Worm (Caenorhabditis elegans): ENCODE data around the gene F46G11.4.
A peak's percentile ranks its signal among the peaks of the same experiment; 100 is the strongest.

Gene F46G11.4

DNA sequence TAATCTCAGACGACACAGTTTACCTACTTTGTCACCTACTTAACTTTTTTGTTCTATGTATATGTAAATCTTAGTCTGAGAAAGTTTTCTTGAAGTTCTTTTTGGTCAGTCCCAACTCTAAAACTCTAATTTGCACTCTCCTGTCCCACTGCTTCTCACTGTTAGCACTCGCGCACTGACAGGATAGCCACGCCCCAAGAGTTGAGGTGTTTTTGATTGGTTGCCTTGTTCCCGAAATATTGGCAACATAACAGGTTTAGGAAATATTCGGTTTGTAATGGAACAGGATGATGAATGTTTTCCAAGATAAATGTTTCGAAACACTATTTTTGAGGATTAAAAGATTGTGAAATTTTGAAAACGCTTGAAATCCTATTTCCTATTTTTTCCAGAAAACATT lies 18.5 kb upstream of the F46G11.4 start:
- TF ChIP-seq B0261.1 (tag; optimal IDR thresholded peaks at IDR 0.05) = no peak
- TF ChIP-seq nhr-27 (tag; optimal IDR thresholded peaks at IDR 0.05) = no peak
- no peak for TF ChIP-seq cebp-1 (GFP tag; IDR thresholded peaks at IDR 0.05)
- TF ChIP-seq cebp-1 (tag; optimal IDR thresholded peaks at IDR 0.05) = peak; percentile 11
- TF ChIP-seq zfh-2 (GFP tag; conservative IDR thresholded peaks at IDR 0.05) = no peak
- no peak for TF ChIP-seq chd-7 (tag; optimal IDR thresholded peaks at IDR 0.05)
- no peak for TF ChIP-seq ceh-58 (GFP tag; IDR thresholded peaks at IDR 0.05)

DNA sequence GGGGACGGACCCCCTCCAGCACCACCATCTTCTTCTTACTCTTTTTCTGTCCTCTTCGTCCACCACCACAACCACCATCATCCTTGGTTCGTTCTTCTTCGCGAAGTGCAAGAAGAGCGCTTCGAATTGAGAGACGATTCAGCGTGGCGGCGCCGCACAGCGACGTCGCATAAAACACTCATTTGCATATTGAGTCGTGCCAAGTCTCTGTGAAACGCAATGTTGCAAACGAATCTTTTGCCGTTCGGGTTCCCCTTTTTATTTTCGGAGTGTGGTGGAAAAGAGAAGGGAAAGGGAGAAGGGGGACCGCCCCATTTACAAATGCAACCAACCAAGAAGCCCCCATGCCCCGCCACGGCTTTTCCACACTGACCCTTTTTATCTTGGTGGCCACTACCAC lies 17.8 kb upstream of the F46G11.4 start:
- TF ChIP-seq bed-2 (GFP tag; IDR thresholded peaks at IDR 0.05) = 0 out of 2 replicates have a peak, but pooled peaks have one; percentile 23
- 0 out of 2 replicates have a peak, but pooled peaks have one; percentile 7 for TF ChIP-seq mcd-1 (GFP tag; IDR thresholded peaks at IDR 0.05)
- no peak for TF ChIP-seq ztf-6 (GFP tag; IDR thresholded peaks at IDR 0.05)
- peak; percentile 85 for TF ChIP-seq zfh-2 (GFP tag; conservative IDR thresholded peaks at IDR 0.05)
- TF ChIP-seq die-1 (tag; optimal IDR thresholded peaks at IDR 0.05) = no peak
- peak; percentile 17 for TF ChIP-seq K12H6.12 (tag; optimal IDR thresholded peaks at IDR 0.05)
- TF ChIP-seq aptf-3 (GFP tag; IDR thresholded peaks at IDR 0.05) = 0 out of 2 replicates have a peak, but pooled peaks have one; percentile 42
- peak; percentile 98 for TF ChIP-seq madf-10 (tag; optimal IDR thresholded peaks at IDR 0.05)
- TF ChIP-seq hmg-1.2 (GFP tag; IDR thresholded peaks at IDR 0.05) = no peak

DNA sequence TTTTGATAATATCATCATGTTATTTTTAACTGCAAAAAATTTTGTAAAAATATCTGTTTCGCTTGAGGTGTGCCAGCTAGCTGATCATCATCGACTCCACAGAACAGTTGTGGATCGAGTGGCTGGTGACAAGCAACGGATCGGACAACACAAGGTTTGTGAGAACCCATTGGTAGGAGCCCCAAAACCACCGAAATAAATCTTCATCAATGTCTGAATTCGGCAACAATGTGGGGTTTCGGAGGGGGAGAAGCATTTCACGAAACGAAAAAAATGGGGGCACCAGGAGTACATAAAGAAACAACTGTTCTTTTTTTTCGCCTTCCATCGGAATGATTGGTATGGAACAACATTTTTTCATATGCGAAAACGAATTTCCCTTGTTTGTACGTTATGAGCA lies 16.8 kb upstream of the F46G11.4 start:
- TF ChIP-seq F33H1.4 (GFP tag; IDR thresholded peaks at IDR 0.05) = no peak
- no peak for TF ChIP-seq ztf-26 (tag; optimal IDR thresholded peaks at IDR 0.05)
- TF ChIP-seq ceh-91 (GFP tag; IDR thresholded peaks at IDR 0.05) = no peak
- TF ChIP-seq ccch-3 (GFP tag; optimal IDR thresholded peaks at IDR 0.05) = no peak
- TF ChIP-seq attf-5 (GFP tag; optimal IDR thresholded peaks at IDR 0.05) = no peak
- TF ChIP-seq pbrm-1 (GFP tag; IDR thresholded peaks at IDR 0.05) = no peak
- no peak for TF ChIP-seq let-607 (tag; optimal IDR thresholded peaks at IDR 0.05)
- TF ChIP-seq nhr-179 (tag; optimal IDR thresholded peaks at IDR 0.05) = no peak
- TF ChIP-seq madf-6 (GFP tag; IDR thresholded peaks at IDR 0.05) = no peak

DNA sequence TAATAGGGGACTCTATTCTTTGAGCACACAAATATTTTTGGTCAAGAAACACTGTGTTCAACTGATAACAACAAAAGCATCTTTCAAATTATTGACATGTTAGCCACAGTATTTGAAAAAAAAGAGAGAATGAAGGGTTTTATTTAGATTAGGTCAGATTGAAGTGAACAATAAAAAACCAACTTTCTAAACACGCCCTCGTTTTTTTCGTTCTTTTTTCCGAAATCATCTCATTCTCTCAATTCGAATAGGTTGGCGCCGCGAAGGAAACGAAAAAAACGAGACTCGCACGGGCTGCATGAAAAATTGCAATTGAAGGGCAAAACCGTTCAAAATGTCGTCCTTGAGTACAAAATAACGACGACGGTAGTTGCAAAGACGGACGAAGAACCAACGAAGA lies 15.8 kb upstream of the F46G11.4 start:
- TF ChIP-seq B0261.1 (tag; optimal IDR thresholded peaks at IDR 0.05) = no peak
- no peak for TF ChIP-seq dpff-1 (tag; optimal IDR thresholded peaks at IDR 0.05)
- TF ChIP-seq T26A5.8 (tag; optimal IDR thresholded peaks at IDR 0.05) = no peak
- TF ChIP-seq T07F8.4 (tag; optimal IDR thresholded peaks at IDR 0.05) = no peak
- no peak for TF ChIP-seq snpc-1.3 (tag; optimal IDR thresholded peaks at IDR 0.05; ENCODE audit: insufficient read depth)
- TF ChIP-seq lin-54 (GFP tag; optimal IDR thresholded peaks at IDR 0.05) = no peak
- TF ChIP-seq dox-1 (GFP tag; IDR thresholded peaks at IDR 0.05) = peak; percentile 36; the same call in 1 of the 2 replicates
- peak; percentile 64 for TF ChIP-seq nhr-80 (tag; optimal IDR thresholded peaks at IDR 0.05)
- no peak for TF ChIP-seq cebp-1 (GFP tag; IDR thresholded peaks at IDR 0.05)
- TF ChIP-seq cebp-1 (tag; optimal IDR thresholded peaks at IDR 0.05) = no peak
- TF ChIP-seq rcor-1 (GFP tag; IDR thresholded peaks at IDR 0.05) = no peak
- TF ChIP-seq hrde-1 (tag; optimal IDR thresholded peaks at IDR 0.05; ENCODE audit: borderline replicate concordance) = no peak
- no peak for TF ChIP-seq athp-1 (tag; optimal IDR thresholded peaks at IDR 0.05)

Data from whole organism, young adult.